Fruit fly (Drosophila melanogaster) whole organism: ENCODE results near the gene CG14362.

ENCODE experiments used
- CG8478 ChIP-seq: fragments of >200 bp; optimal IDR thresholded peaks from 2 replicates; lab custom pipeline; 2018; ENCODE audit warnings: inconsistent platforms
- Dll ChIP-seq: fragments of >200 bp; optimal IDR thresholded peaks from 2 replicates; lab custom pipeline; 2017
- EcR ChIP-seq, 2 experiments: fragments of >200 bp; optimal IDR thresholded peaks; 2 replicates each; lab custom pipeline; 2017; ENCODE audit warnings: missing biosample characterization in 2 of 2, missing genetic modification characterization in 2 of 2, missing genetic modification reagents in 2 of 2
- pan ChIP-seq: fragments of >200 bp; optimal IDR thresholded peaks from 2 replicates; lab custom pipeline; 2017
- psq ChIP-seq: fragments of >200 bp; optimal IDR thresholded peaks from 2 replicates; lab custom pipeline; 2017
- usp ChIP-seq: fragments of >200 bp; optimal IDR thresholded peaks from 2 replicates; lab custom pipeline; 2017; ENCODE audit warnings: missing biosample characterization, missing genetic modification characterization, mixed read lengths

CG14362 gene

dm6 chr3R:13855354-13855753 lies at the start of gene CG14362:
CG14362 (minus strand) TSS chr3R:13855454.
- TF ChIP-seq usp (GFP tag; lab: Kevin White, UChicago) (no peak), psq (lab: Kevin White, UChicago) (no peak), Dll (no peak), EcR (GFP tag; optimal IDR thresholded peaks at IDR 0.05; lab: Kevin White, UChicago) (no peak), pan (lab: Kevin White, UChicago) (no peak), CG8478 (lab: Kevin White, UChicago) (no peak)

dm6 chr3R:13901543-13901945 lies 46.3 kb upstream of the CG14362 start, which contains the start of gene ems:
ems (plus strand) TSS chr3R:13901853.
- TF ChIP-seq Dll: peak; percentile 15
- TF ChIP-seq usp (GFP tag; lab: Kevin White, UChicago): no peak
- TF ChIP-seq CG8478 (lab: Kevin White, UChicago): peak; percentile 90

dm6 chr3R:13899727-13900209 lies 44.5 kb upstream of the CG14362 start:
- TF ChIP-seq psq (lab: Kevin White, UChicago) (no peak), pan (lab: Kevin White, UChicago) (no peak), Dll (no peak), usp (GFP tag; lab: Kevin White, UChicago) (no peak), CG8478 (lab: Kevin White, UChicago) (no peak), EcR (GFP tag; optimal IDR thresholded peaks at IDR 0.05; lab: Kevin White, UChicago) (no peak)

dm6 chr3R:13896854-13897253 lies 41.6 kb upstream of the CG14362 start:
- TF ChIP-seq psq (lab: Kevin White, UChicago): no peak
- TF ChIP-seq usp (GFP tag; lab: Kevin White, UChicago): no peak
- TF ChIP-seq CG8478 (lab: Kevin White, UChicago): no peak
- TF ChIP-seq pan (lab: Kevin White, UChicago): no peak

dm6 chr3R:13895602-13896001 lies 40.3 kb upstream of the CG14362 start:
- no peak for TF ChIP-seq pan (lab: Kevin White, UChicago)
- no peak for TF ChIP-seq CG8478 (lab: Kevin White, UChicago)
- no peak for TF ChIP-seq usp (GFP tag; lab: Kevin White, UChicago)
- no peak for TF ChIP-seq Dll
- TF ChIP-seq psq (lab: Kevin White, UChicago): no peak
- no peak for TF ChIP-seq EcR (GFP tag; optimal IDR thresholded peaks at IDR 0.05; lab: Kevin White, UChicago)

dm6 chr3R:13894756-13895155 lies 39.5 kb upstream of the CG14362 start:
- TF ChIP-seq CG8478 (lab: Kevin White, UChicago) (no peak), psq (lab: Kevin White, UChicago) (no peak), Dll (no peak), pan (lab: Kevin White, UChicago) (no peak), usp (GFP tag; lab: Kevin White, UChicago) (no peak), EcR (GFP tag; optimal IDR thresholded peaks at IDR 0.05; lab: Kevin White, UChicago) (no peak)

dm6 chr3R:13892870-13893269 lies 37.6 kb upstream of the CG14362 start:
- TF ChIP-seq usp (GFP tag; lab: Kevin White, UChicago): no peak
- no peak for TF ChIP-seq EcR (GFP tag; optimal IDR thresholded peaks at IDR 0.05; lab: Kevin White, UChicago)
- no peak for TF ChIP-seq CG8478 (lab: Kevin White, UChicago)
- no peak for TF ChIP-seq psq (lab: Kevin White, UChicago)
- TF ChIP-seq Dll: no peak
- TF ChIP-seq pan (lab: Kevin White, UChicago): no peak

dm6 chr3R:13888332-13888731 lies 33.1 kb upstream of the CG14362 start:
- TF ChIP-seq Dll: no peak
- TF ChIP-seq EcR (GFP tag; optimal IDR thresholded peaks at IDR 0.05; lab: Kevin White, UChicago): no peak
- TF ChIP-seq psq (lab: Kevin White, UChicago): no peak
- no peak for TF ChIP-seq usp (GFP tag; lab: Kevin White, UChicago)
- no peak for TF ChIP-seq CG8478 (lab: Kevin White, UChicago)
- no peak for TF ChIP-seq pan (lab: Kevin White, UChicago)

- TF ChIP-seq EcR (GFP tag; optimal IDR thresholded peaks at IDR 0.05; lab: Kevin White, UChicago) (no peak), pan (lab: Kevin White, UChicago) (no peak), Dll (no peak), CG8478 (lab: Kevin White, UChicago) (no peak), usp (GFP tag; lab: Kevin White, UChicago) (no peak), psq (lab: Kevin White, UChicago) (no peak)
These were observed 32.6 kb upstream of the CG14362 start for dm6 chr3R:13887812-13888211.

- no peak for TF ChIP-seq pan (lab: Kevin White, UChicago)
- no peak for TF ChIP-seq Dll
- no peak for TF ChIP-seq EcR (GFP tag; optimal IDR thresholded peaks at IDR 0.05; lab: Kevin White, UChicago)
- TF ChIP-seq CG8478 (lab: Kevin White, UChicago): no peak
- TF ChIP-seq usp (GFP tag; lab: Kevin White, UChicago): no peak
- no peak for TF ChIP-seq psq (lab: Kevin White, UChicago)
These were observed 29.7 kb upstream of the CG14362 start for dm6 chr3R:13884929-13885328.

- TF ChIP-seq CG8478 (lab: Kevin White, UChicago): no peak
- TF ChIP-seq EcR (GFP tag; optimal IDR thresholded peaks at IDR 0.05; lab: Kevin White, UChicago): no peak
- TF ChIP-seq usp (GFP tag; lab: Kevin White, UChicago): no peak
- TF ChIP-seq Dll: no peak
These were observed 28.1 kb upstream of the CG14362 start for dm6 chr3R:13883388-13883787.

- no peak for TF ChIP-seq pan (lab: Kevin White, UChicago)
- no peak for TF ChIP-seq CG8478 (lab: Kevin White, UChicago)
- TF ChIP-seq EcR (GFP tag; optimal IDR thresholded peaks at IDR 0.05; lab: Kevin White, UChicago): no peak
- TF ChIP-seq Dll: no peak
- no peak for TF ChIP-seq psq (lab: Kevin White, UChicago)
- no peak for TF ChIP-seq usp (GFP tag; lab: Kevin White, UChicago)
These were observed 25.6 kb upstream of the CG14362 start for dm6 chr3R:13880872-13881271.
